Worm (Caenorhabditis elegans): Measurements from ENCODE around the gene asm-1.

DNA sequence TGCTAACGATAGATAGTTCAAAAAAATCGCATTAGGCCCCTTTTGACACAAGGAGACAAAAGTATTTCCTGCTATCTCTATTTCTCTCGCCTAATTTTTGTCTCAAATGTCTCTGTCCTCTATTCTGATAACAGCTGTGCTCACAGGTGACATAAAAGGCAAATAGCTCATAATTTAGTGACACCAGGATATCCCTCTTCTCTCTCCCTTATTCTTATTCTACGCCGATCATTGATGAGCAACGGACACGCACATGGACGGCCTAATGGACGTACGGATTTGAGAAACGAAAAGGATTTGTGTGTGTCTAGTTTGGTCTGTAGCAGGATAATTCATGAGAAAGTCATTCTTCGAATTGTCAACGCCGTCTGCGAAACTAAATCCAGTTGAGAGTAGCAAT, 26.1 kb downstream of the asm-1 start:
- TF ChIP-seq ama-1 (optimal IDR thresholded peaks at IDR 0.05) (no peak), ama-1 (GFP tag; optimal IDR thresholded peaks at IDR 0.05) (no peak), dpl-1 (GFP tag; optimal IDR thresholded peaks at IDR 0.05) (no peak), ztf-28 (GFP tag; IDR thresholded peaks at IDR 0.05) (no peak), unc-130 (GFP tag; optimal IDR thresholded peaks at IDR 0.05) (no peak), attf-3 (GFP tag; conservative IDR thresholded peaks at IDR 0.05) (no peak), F49E8.2 (tag; optimal IDR thresholded peaks at IDR 0.05; ENCODE audit: insufficient read depth) (no peak), zim-3 (tag; optimal IDR thresholded peaks at IDR 0.05) (no peak), K11D2.4 (GFP tag; IDR thresholded peaks at IDR 0.05) (no peak), rcor-1 (GFP tag; IDR thresholded peaks at IDR 0.05) (no peak), attf-5 (GFP tag; optimal IDR thresholded peaks at IDR 0.05) (no peak)

Data from whole organism, young adult.